Worm (Caenorhabditis elegans) whole organism, young adult: ENCODE results near the gene F14F7.5.

Experiments
- B0035.1 ChIP-seq: sonication (generic microtip); optimal IDR thresholded peaks from 2 replicates; lab custom pipeline; 2016; ENCODE audit warnings: missing genetic modification characterization, mild to moderate bottlenecking, missing compliant biosample characterization, missing genotype, missing genetic modification reagents
- F23B12.7 ChIP-seq: sonication (generic microtip); optimal IDR thresholded peaks from 2 replicates; lab custom pipeline; 2017; ENCODE audit warnings: missing genetic modification characterization, mild to moderate bottlenecking, missing compliant biosample characterization, antibody characterized with exemption, moderate library complexity; ENCODE audit not compliant: insufficient read depth
- F57A8.1 ChIP-seq: fragments of 200-800 bp; sonication (Bioruptor generic); optimal IDR thresholded peaks from 2 replicates; lab custom pipeline; 2018; ENCODE audit warnings: mild to moderate bottlenecking, missing genetic modification characterization, moderate library complexity, missing compliant biosample characterization
- F57C9.4 ChIP-seq: sonication (generic microtip); optimal IDR thresholded peaks from 2 replicates; lab custom pipeline; 2017; ENCODE audit warnings: mild to moderate bottlenecking, missing genetic modification characterization, missing compliant biosample characterization
- Y53F4B.3 ChIP-seq: fragments of 200-800 bp; sonication (Bioruptor generic); IDR thresholded peaks from 2 replicates; pipeline ENCODE4 v1.3.6; 2022; ENCODE audit warnings: missing genetic modification reagents, missing genetic modification characterization, missing compliant biosample characterization
- Y67H2A.10 ChIP-seq: fragments of 200-800 bp; sonication (Bioruptor generic); conservative IDR thresholded peaks from 2 replicates; pipeline ENCODE4 v1.3.6; 2022; ENCODE audit warnings: missing genetic modification reagents, missing genetic modification characterization, missing compliant biosample characterization
- Y79H2A.3 ChIP-seq: fragments of 200-800 bp; sonication (Bioruptor generic); conservative IDR thresholded peaks from 2 replicates; pipeline ENCODE4 v1.3.6; 2022; ENCODE audit warnings: missing genetic modification reagents, missing genetic modification characterization, missing compliant biosample characterization
- attf-3 ChIP-seq: fragments of 200-800 bp; sonication (Bioruptor generic); conservative IDR thresholded peaks from 2 replicates; pipeline ENCODE4 v1.3.6; 2022; ENCODE audit warnings: missing genetic modification reagents, missing genetic modification characterization, missing compliant biosample characterization
- attf-5 ChIP-seq: fragments of 200-800 bp; sonication (Bioruptor generic); optimal IDR thresholded peaks from 2 replicates; lab custom pipeline; 2018; ENCODE audit warnings: mild to moderate bottlenecking, missing genetic modification characterization, missing compliant biosample characterization
- ccch-3 ChIP-seq: fragments of 200-800 bp; sonication (Bioruptor generic); optimal IDR thresholded peaks from 2 replicates; lab custom pipeline; 2018; ENCODE audit warnings: mild to moderate bottlenecking, missing genetic modification characterization, missing compliant biosample characterization
- cebp-1 ChIP-seq, 2 experiments: fragments of 200-800 bp in 1 of 2; sonication (Bioruptor generic) in 1 of 2; sonication (generic microtip) in 1 of 2; IDR thresholded peaks in 1 of 2; optimal IDR thresholded peaks in 1 of 2; 2 replicates each; pipeline versions ENCODE4 v1.3.6 to Lab custom; 2017 to 2022; ENCODE audit warnings: missing compliant biosample characterization in 2 of 2, missing genetic modification characterization in 2 of 2, mild to moderate bottlenecking in 1 of 2, missing genetic modification reagents in 1 of 2, moderate library complexity in 1 of 2
- dox-1 ChIP-seq: fragments of 200-800 bp; sonication (Bioruptor generic); IDR thresholded peaks from 2 replicates; pipeline ENCODE4 v1.3.6; 2022; ENCODE audit warnings: missing genetic modification reagents, missing genetic modification characterization, missing compliant biosample characterization
- egrh-3 ChIP-seq: fragments of 200-800 bp; sonication (Bioruptor generic); IDR thresholded peaks from 2 replicates; pipeline ENCODE4 v1.3.6; 2022; ENCODE audit warnings: missing genetic modification reagents, missing genetic modification characterization, missing compliant biosample characterization
- ekl-4 ChIP-seq: fragments of 200-800 bp; sonication (Bioruptor generic); IDR thresholded peaks from 2 replicates; pipeline ENCODE4 v1.3.6; 2022; ENCODE audit warnings: missing genetic modification reagents, missing genetic modification characterization, missing compliant biosample characterization
- fkh-3 ChIP-seq: sonication (generic microtip); optimal IDR thresholded peaks from 2 replicates; lab custom pipeline; 2016; ENCODE audit warnings: mild to moderate bottlenecking, missing genetic modification characterization, missing compliant biosample characterization
- gei-17 ChIP-seq: fragments of 200-800 bp; sonication (Bioruptor generic); optimal IDR thresholded peaks from 2 replicates; lab custom pipeline; 2018; ENCODE audit warnings: mild to moderate bottlenecking, missing genetic modification characterization, missing compliant biosample characterization
- lsl-1 ChIP-seq: fragments of 200-800 bp; sonication (Bioruptor generic); optimal IDR thresholded peaks from 2 replicates; lab custom pipeline; 2018; ENCODE audit warnings: mild to moderate bottlenecking, missing genetic modification characterization, moderate library complexity, missing compliant biosample characterization
- madf-10 ChIP-seq: sonication (generic microtip); optimal IDR thresholded peaks from 2 replicates; lab custom pipeline; 2016; ENCODE audit warnings: mild to moderate bottlenecking, missing genetic modification characterization, missing compliant biosample characterization
- madf-3 ChIP-seq: fragments of 200-800 bp; sonication (Bioruptor generic); IDR thresholded peaks from 2 replicates; pipeline ENCODE4 v1.3.6; 2022; ENCODE audit warnings: missing genetic modification reagents, missing genetic modification characterization, missing compliant biosample characterization
- nhr-27 ChIP-seq: fragments of 200-800 bp; sonication (Bioruptor generic); optimal IDR thresholded peaks from 2 replicates; lab custom pipeline; 2018; ENCODE audit warnings: mild to moderate bottlenecking, missing genetic modification characterization, moderate library complexity, missing compliant biosample characterization
- nhr-80 ChIP-seq: sonication (generic microtip); optimal IDR thresholded peaks from 2 replicates; lab custom pipeline; 2016; ENCODE audit warnings: missing genetic modification characterization, missing compliant biosample characterization
- pha-4 ChIP-seq: fragments of 150-350 bp; sonication (generic microtip); optimal IDR thresholded peaks from 2 replicates; lab custom pipeline; 2014; ENCODE audit warnings: missing biosample characterization, missing genetic modification reagents, missing genetic modification characterization
- rcor-1 ChIP-seq: fragments of 200-800 bp; sonication (Bioruptor generic); IDR thresholded peaks from 2 replicates; pipeline ENCODE4 v1.3.6; 2022; ENCODE audit warnings: missing genetic modification reagents, missing genetic modification characterization, missing compliant biosample characterization
- repo-1 ChIP-seq: sonication (generic microtip); optimal IDR thresholded peaks from 2 replicates; lab custom pipeline; 2017; ENCODE audit warnings: mild to moderate bottlenecking, missing genetic modification characterization, missing compliant biosample characterization
- snpc-3.4 ChIP-seq: sonication (generic microtip); optimal IDR thresholded peaks from 2 replicates; lab custom pipeline; 2017; ENCODE audit warnings: missing genetic modification characterization, mild to moderate bottlenecking, missing compliant biosample characterization, antibody characterized with exemption, moderate library complexity, missing genotype, missing genetic modification reagents
- tbp1 ChIP-seq: fragments of 200-800 bp; sonication (Bioruptor generic); optimal IDR thresholded peaks from 2 replicates; lab custom pipeline; 2018; ENCODE audit warnings: mild to moderate bottlenecking, missing genetic modification characterization, missing compliant biosample characterization
- unc-62 ChIP-seq: fragments of 150-350 bp; optimal IDR thresholded peaks from 2 replicates; lab custom pipeline; 2014; ENCODE audit warnings: missing biosample characterization, missing genetic modification reagents, missing genetic modification characterization
- ztf-22 ChIP-seq: fragments of 200-800 bp; sonication (Bioruptor generic); optimal IDR thresholded peaks from 2 replicates; lab custom pipeline; 2018; ENCODE audit warnings: mild to moderate bottlenecking, missing genetic modification characterization, moderate library complexity, missing compliant biosample characterization
- ztf-25 ChIP-seq: fragments of 200-800 bp; sonication (Bioruptor generic); IDR thresholded peaks from 2 replicates; pipeline ENCODE4 v1.3.6; 2022; ENCODE audit warnings: missing genetic modification reagents, missing genetic modification characterization, missing compliant biosample characterization

F14F7.5 gene

ce11 chrIII:13020741-13021140 lies 11.1 kb upstream of the F14F7.5 start, which contains the start of gene cyp-13A11:
TSS of gene cyp-13A11 (plus strand) at chrIII:13021006.
- no peak for TF ChIP-seq Y67H2A.10 (GFP tag; lab: Robert Waterston, UW)
- no peak for TF ChIP-seq ztf-25 (GFP tag; lab: Robert Waterston, UW)
- TF ChIP-seq ekl-4 (GFP tag; lab: Robert Waterston, UW): no peak

DNA sequence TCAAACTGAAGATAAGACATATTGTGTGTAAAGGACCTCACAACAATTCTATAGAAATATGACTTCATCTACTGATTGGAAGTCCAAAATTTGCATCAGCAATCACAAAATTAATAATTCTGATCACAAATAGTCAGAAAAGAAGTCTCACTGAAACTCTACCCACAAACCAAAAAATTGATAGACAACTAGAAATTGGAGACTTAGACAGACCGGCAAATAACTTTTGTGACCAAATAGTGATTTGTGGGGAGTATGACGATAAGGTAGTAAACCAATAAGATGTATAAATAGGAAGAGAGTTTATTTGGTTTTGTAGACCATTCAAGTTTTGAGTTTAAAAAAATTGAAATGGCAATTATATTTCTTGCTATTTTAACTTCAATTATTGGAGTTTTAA lies 7.5 kb upstream of the F14F7.5 start, which contains the start of gene cyp-13A12:
Gene cyp-13A12, plus strand, starts transcription at position 267 of the 400 bp plus-strand sequence.
- TF ChIP-seq nhr-80 (tag; lab: Kevin White, UChicago): peak; percentile 48
- TF ChIP-seq ztf-22: no peak

DNA sequence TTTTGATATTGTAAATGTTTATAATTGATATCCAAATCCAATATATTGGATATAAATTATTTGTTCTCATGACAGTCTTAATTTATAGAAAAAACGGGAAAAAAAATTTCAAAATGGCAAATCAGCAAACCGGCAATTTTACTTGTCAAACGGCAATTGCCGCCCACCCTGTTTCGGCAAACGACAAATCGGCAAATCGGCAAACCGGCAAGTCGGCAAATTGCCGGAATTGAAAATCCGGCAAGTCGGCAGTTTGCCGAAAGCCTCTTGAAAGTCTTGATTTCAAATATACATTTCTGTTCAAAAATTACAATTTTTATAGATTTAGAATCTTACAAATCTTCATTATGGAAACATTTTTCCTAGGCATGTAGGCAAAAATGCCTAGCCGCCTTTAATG lies 3.9 kb upstream of the F14F7.5 start:
- no peak for TF ChIP-seq lsl-1 (GFP tag; lab: Kevin White, UChicago)
- TF ChIP-seq dox-1 (GFP tag; lab: Robert Waterston, UW): no peak
- TF ChIP-seq Y67H2A.10 (GFP tag; lab: Robert Waterston, UW): no peak
- TF ChIP-seq nhr-27 (tag; lab: Kevin White, UChicago): no peak
- TF ChIP-seq gei-17 (GFP tag; lab: Kevin White, UChicago): no peak
- no peak for TF ChIP-seq attf-5 (GFP tag; lab: Kevin White, UChicago)
- no peak for TF ChIP-seq F57A8.1 (GFP tag; lab: Kevin White, UChicago)
- TF ChIP-seq madf-10 (tag; lab: Kevin White, UChicago): no peak
- no peak for TF ChIP-seq rcor-1 (GFP tag; lab: Robert Waterston, UW)
- no peak for TF ChIP-seq cebp-1 (GFP tag; IDR thresholded peaks at IDR 0.05; lab: Robert Waterston, UW)
- TF ChIP-seq cebp-1 (tag; optimal IDR thresholded peaks at IDR 0.05; lab: Kevin White, UChicago): no peak
- no peak for TF ChIP-seq pha-4
- TF ChIP-seq madf-3 (GFP tag; lab: Robert Waterston, UW): no peak
- TF ChIP-seq F57C9.4 (tag; lab: Kevin White, UChicago): no peak

DNA sequence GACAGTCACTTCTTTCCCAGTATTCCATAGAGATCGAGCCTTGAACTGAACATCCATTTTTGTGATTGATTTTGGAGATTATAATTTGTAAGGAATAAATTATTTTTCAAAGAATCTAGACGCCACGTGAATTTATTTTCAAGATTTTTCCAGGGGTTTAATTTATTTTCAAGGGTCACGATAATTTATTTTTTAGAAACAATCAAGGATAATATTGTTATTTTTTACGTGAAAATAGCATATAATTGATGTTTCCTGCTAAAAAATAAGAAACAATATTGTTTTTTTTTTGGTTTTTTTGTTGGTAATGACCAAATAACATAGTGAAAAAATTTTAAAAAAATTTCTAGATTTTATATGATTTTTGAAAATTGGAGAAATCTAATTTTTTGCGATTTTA lies 2.2 kb upstream of the F14F7.5 start, which contains the start of gene F14F7.4:
Gene F14F7.4, minus strand, starts transcription at position 101 of the 400 bp plus-strand sequence.
- TF ChIP-seq F57A8.1 (GFP tag; lab: Kevin White, UChicago): no peak
- no peak for TF ChIP-seq fkh-3 (tag; lab: Kevin White, UChicago)
- TF ChIP-seq, all 124 proteins: peak for 0

- TF ChIP-seq egrh-3 (GFP tag; lab: Robert Waterston, UW): no peak
- TF ChIP-seq ccch-3: no peak
- TF ChIP-seq nhr-80 (tag; lab: Kevin White, UChicago): no peak
- no peak for TF ChIP-seq snpc-3.4 (tag; lab: Kevin White, UChicago)
- no peak for TF ChIP-seq tbp1
- no peak for TF ChIP-seq F23B12.7
- TF ChIP-seq Y79H2A.3: no peak
- no peak for TF ChIP-seq B0035.1
- no peak for TF ChIP-seq Y53F4B.3 (GFP tag; lab: Robert Waterston, UW)
- no peak for TF ChIP-seq attf-3 (GFP tag; lab: Robert Waterston, UW)
- TF ChIP-seq unc-62 (GFP tag; lab: Kevin White, UChicago): no peak
- TF ChIP-seq repo-1 (tag; lab: Kevin White, UChicago): no peak
Observed at ce11 chrIII:13030551-13030950, 1.2 kb upstream of the F14F7.5 start, which contains the start of gene F14F7.7. TSS of gene F14F7.7 (plus strand) at chrIII:13030904.
